Fruit fly (Drosophila melanogaster) whole organism, pupa: ENCODE data around the gene Manf.
A peak's percentile ranks its signal among the peaks of the same experiment; 100 is the strongest.

Source experiments
- CG10348 ChIP-seq: fragments of 200-800 bp; sonication (Bioruptor generic); IDR thresholded peaks from 2 replicates; pipeline ENCODE4 v1.3.6; 2022; ENCODE audit warnings: missing biosample characterization, missing genetic modification characterization
- CG12605 ChIP-seq: fragments of 200-800 bp; sonication (Bioruptor generic); IDR thresholded peaks from 2 replicates; pipeline ENCODE4 v1.3.6; 2022; ENCODE audit warnings: missing biosample characterization, missing genetic modification characterization
- CG13204 ChIP-seq: fragments of 200-800 bp; sonication (Bioruptor generic); optimal IDR thresholded peaks from 2 replicates; lab custom pipeline; 2018; ENCODE audit warnings: missing biosample characterization, mild to moderate bottlenecking, missing genetic modification characterization, moderate library complexity
- CG14655 ChIP-seq: fragments of 200-800 bp; sonication (Bioruptor generic); optimal IDR thresholded peaks from 3 replicates; lab custom pipeline; 2017; ENCODE audit warnings: mild to moderate bottlenecking, missing biosample characterization, missing genetic modification reagents, missing genetic modification characterization
- CG15710 ChIP-seq: fragments of 200-800 bp; sonication (Bioruptor generic); optimal IDR thresholded peaks from 2 replicates; lab custom pipeline; 2018; ENCODE audit warnings: missing biosample characterization, mild to moderate bottlenecking, missing genetic modification characterization, moderate library complexity
- CG17806 ChIP-seq: fragments of 200-800 bp; sonication (Bioruptor generic); optimal IDR thresholded peaks from 2 replicates; lab custom pipeline; 2018; ENCODE audit warnings: missing biosample characterization, mild to moderate bottlenecking, missing genetic modification characterization, moderate library complexity
- CG32121 ChIP-seq: fragments of 200-800 bp; sonication (Bioruptor generic); IDR thresholded peaks from 2 replicates; pipeline ENCODE4 v1.3.6; 2022; ENCODE audit warnings: missing biosample characterization, missing genetic modification characterization
- CG34367 ChIP-seq: fragments of 200-800 bp; sonication (Bioruptor generic); optimal IDR thresholded peaks from 2 replicates; lab custom pipeline; 2018; ENCODE audit warnings: missing biosample characterization, mild to moderate bottlenecking, missing genetic modification characterization
- CG4496 ChIP-seq: fragments of 200-800 bp; sonication (Bioruptor generic); IDR thresholded peaks from 3 replicates; pipeline ENCODE4 v1.3.6; 2022; ENCODE audit warnings: missing biosample characterization, missing genetic modification characterization
- CG8159 ChIP-seq: fragments of 200-800 bp; sonication (Bioruptor generic); optimal IDR thresholded peaks from 3 replicates; lab custom pipeline; 2018; ENCODE audit warnings: missing biosample characterization, mild to moderate bottlenecking, missing genetic modification characterization, moderate library complexity
- CG8301 ChIP-seq: fragments of 200-800 bp; sonication (Bioruptor generic); optimal IDR thresholded peaks from 2 replicates; lab custom pipeline; 2018; ENCODE audit warnings: missing biosample characterization, mild to moderate bottlenecking, missing genetic modification characterization
- CG9948 ChIP-seq: fragments of 200-800 bp; sonication (Bioruptor generic); optimal IDR thresholded peaks from 2 replicates; lab custom pipeline; 2018; ENCODE audit warnings: missing biosample characterization, mild to moderate bottlenecking, missing genetic modification characterization, moderate library complexity
- D1 ChIP-seq: fragments of 200-800 bp; sonication (Bioruptor generic); optimal IDR thresholded peaks from 2 replicates; lab custom pipeline; 2018; ENCODE audit warnings: missing biosample characterization, mild to moderate bottlenecking, missing genetic modification characterization, moderate library complexity
- EcR ChIP-seq: fragments of 200-800 bp; sonication (Bioruptor generic); optimal IDR thresholded peaks from 3 replicates; lab custom pipeline; 2019; ENCODE audit warnings: missing biosample characterization, missing genetic modification characterization, mild to moderate bottlenecking, moderate library complexity, missing genetic modification reagents
- Ets98B ChIP-seq: fragments of 200-800 bp; sonication (Bioruptor generic); IDR thresholded peaks from 2 replicates; pipeline ENCODE4 v1.3.6; 2022; ENCODE audit warnings: missing biosample characterization, missing genetic modification characterization
- Pif1A ChIP-seq: fragments of 200-800 bp; sonication (Bioruptor generic); optimal IDR thresholded peaks from 3 replicates; lab custom pipeline; 2016; ENCODE audit warnings: missing biosample characterization, missing genetic modification characterization
- Pif1B ChIP-seq: fragments of 200-800 bp; sonication (Bioruptor generic); optimal IDR thresholded peaks from 3 replicates; lab custom pipeline; 2016; ENCODE audit warnings: missing biosample characterization, missing genetic modification characterization
- Snoo ChIP-seq: fragments of 200-800 bp; sonication (Bioruptor generic); optimal IDR thresholded peaks from 3 replicates; lab custom pipeline; 2017; ENCODE audit warnings: missing biosample characterization, mild to moderate bottlenecking, missing genetic modification characterization, inconsistent platforms
- fd96Ca ChIP-seq: fragments of 200-800 bp; sonication (Bioruptor generic); IDR thresholded peaks from 3 replicates; pipeline ENCODE4 v1.3.6; 2022; ENCODE audit warnings: missing biosample characterization, missing genetic modification characterization
- gl ChIP-seq: fragments of 200-800 bp; sonication (Bioruptor generic); optimal IDR thresholded peaks from 2 replicates; lab custom pipeline; 2018; ENCODE audit warnings: missing biosample characterization, mild to moderate bottlenecking, missing genetic modification characterization
- rn ChIP-seq: fragments of 200-800 bp; sonication (Bioruptor generic); IDR thresholded peaks from 2 replicates; pipeline ENCODE4 v1.3.6; 2022; ENCODE audit warnings: missing biosample characterization, missing genetic modification characterization

The Manf gene

dm6 chr3R:16356215-16356862 is 7.1 kb downstream of the Manf start:
- TF ChIP-seq CG12605 (GFP tag; lab: Robert Waterston, UW) (no peak), CG10348 (GFP tag; lab: Robert Waterston, UW) (no peak), CG8159 (tag; lab: Kevin White, UChicago) (no peak), Snoo (tag; lab: Kevin White, UChicago) (no peak), CG17806 (tag; lab: Kevin White, UChicago) (no peak), CG8301 (tag; lab: Kevin White, UChicago) (no peak), rn (GFP tag; lab: Robert Waterston, UW) (no peak), Pif1B (GFP tag; lab: Kevin White, UChicago) (no peak), CG15710 (tag; lab: Kevin White, UChicago) (no peak), CG14655 (GFP tag; lab: Kevin White, UChicago) (no peak), CG4496 (no peak; the same call in 2 of the 3 replicates), CG13204 (GFP tag; lab: Kevin White, UChicago) (no peak), gl (tag; lab: Kevin White, UChicago) (no peak), CG9948 (tag; lab: Kevin White, UChicago) (no peak), EcR (no peak), fd96Ca (no peak), CG34367 (tag; lab: Kevin White, UChicago) (no peak), CG32121 (no peak), D1 (tag; lab: Kevin White, UChicago) (no peak)
- TF ChIP-seq, all 21 proteins: peak for 0

- TF ChIP-seq CG4496 (no peak; the same call in 2 of the 3 replicates), Pif1A (GFP tag; lab: Kevin White, UChicago) (no peak), CG8301 (tag; lab: Kevin White, UChicago) (no peak), CG15710 (tag; lab: Kevin White, UChicago) (no peak), CG12605 (GFP tag; lab: Robert Waterston, UW) (no peak), Ets98B (GFP tag; lab: Robert Waterston, UW) (peak; percentile 33; the same call in 1 of the 2 replicates), CG32121 (peak; percentile 24; the same call in 1 of the 2 replicates), fd96Ca (0 out of 3 replicates have a peak, but pooled peaks have one; percentile 22)
These were observed 7.6 kb downstream of the Manf start, which contains the start of gene CG10311 for dm6 chr3R:16356863-16357215. Gene CG10311 (minus strand): TSS chr3R:16357015.

DNA sequence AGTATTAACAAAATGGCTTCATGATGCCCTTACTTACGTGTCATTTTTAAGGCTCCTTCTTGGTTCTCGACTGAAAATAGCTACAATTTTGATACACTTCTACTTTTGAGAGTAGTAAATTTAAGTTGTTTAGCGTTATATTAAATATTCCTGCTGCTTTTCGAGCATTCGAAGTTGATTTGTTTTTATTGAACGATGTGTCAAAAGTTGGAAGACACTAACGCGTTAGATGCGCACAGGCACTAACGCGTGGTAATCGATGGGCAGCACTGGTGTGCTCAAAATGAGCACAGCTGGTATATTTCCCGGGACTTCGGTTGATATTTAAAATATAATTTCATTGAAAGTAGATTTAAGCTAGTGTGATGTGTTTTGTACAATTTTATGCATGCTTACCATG is 9.9 kb downstream of the Manf start, which contains the start of gene CG17931:
Gene CG17931 (minus strand): TSS at position 369 of the 400 bp plus-strand sequence.
- TF ChIP-seq Ets98B (GFP tag; lab: Robert Waterston, UW) (no peak), D1 (tag; lab: Kevin White, UChicago) (peak; percentile 14), fd96Ca (no peak), Snoo (tag; lab: Kevin White, UChicago) (no peak)

dm6 chr3R:16360008-16360407 is 10.8 kb downstream of the Manf start, which contains the start of gene CG42446:
Gene CG42446 (minus strand): TSS chr3R:16360108.
- TF ChIP-seq CG17806 (tag; lab: Kevin White, UChicago) (no peak), CG15710 (tag; lab: Kevin White, UChicago) (no peak), CG9948 (tag; lab: Kevin White, UChicago) (no peak), Pif1B (GFP tag; lab: Kevin White, UChicago) (no peak), CG8159 (tag; lab: Kevin White, UChicago) (no peak), D1 (tag; lab: Kevin White, UChicago) (no peak), rn (GFP tag; lab: Robert Waterston, UW) (no peak), CG14655 (GFP tag; lab: Kevin White, UChicago) (no peak), EcR (no peak)

DNA sequence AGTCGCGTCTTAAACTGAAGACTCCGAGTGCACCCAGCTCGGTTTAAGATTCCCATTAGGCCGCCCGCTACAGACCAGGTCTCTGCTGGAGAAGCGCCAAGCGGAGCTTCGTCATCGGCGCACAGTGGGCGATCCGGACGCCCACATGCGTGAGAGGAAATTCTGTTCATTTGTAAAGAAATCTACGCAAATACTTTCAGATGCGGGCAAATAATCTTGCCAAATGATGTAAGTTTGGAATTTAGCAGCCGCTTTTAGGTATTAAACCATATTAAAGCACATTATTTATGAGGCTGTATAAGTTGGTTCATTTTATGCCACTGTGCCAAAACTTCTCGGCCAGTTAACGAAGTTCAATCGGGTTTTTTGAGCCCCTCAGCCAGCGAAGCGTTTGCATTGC is 19.1 kb downstream of the Manf start, which contains the start of gene js:
Gene js (minus strand): TSS at position 19 of the 400 bp plus-strand sequence.
- TF ChIP-seq D1 (tag; lab: Kevin White, UChicago), result no peak
- TF ChIP-seq CG4496, result peak; percentile 70; the same call in 2 of the 3 replicates
- no peak for TF ChIP-seq CG15710 (tag; lab: Kevin White, UChicago)
- TF ChIP-seq CG17806 (tag; lab: Kevin White, UChicago), result no peak
- no peak for TF ChIP-seq CG14655 (GFP tag; lab: Kevin White, UChicago)
- peak; percentile 49 for TF ChIP-seq Pif1B (GFP tag; lab: Kevin White, UChicago)
- TF ChIP-seq CG10348 (GFP tag; lab: Robert Waterston, UW), result peak; percentile 53
- peak; percentile 63 for TF ChIP-seq CG32121
- peak; percentile 76 for TF ChIP-seq Pif1A (GFP tag; lab: Kevin White, UChicago)
- TF ChIP-seq CG34367 (tag; lab: Kevin White, UChicago), result no peak
- TF ChIP-seq CG8301 (tag; lab: Kevin White, UChicago), result peak; percentile 81
- no peak for TF ChIP-seq EcR
- TF ChIP-seq CG12605 (GFP tag; lab: Robert Waterston, UW), result 0 out of 2 replicates have a peak, but pooled peaks have one; percentile 10
- TF ChIP-seq CG8159 (tag; lab: Kevin White, UChicago), result no peak
- no peak; the same call in 1 of the 3 replicates for TF ChIP-seq fd96Ca
- no peak for TF ChIP-seq CG13204 (GFP tag; lab: Kevin White, UChicago)
- no peak for TF ChIP-seq Snoo (tag; lab: Kevin White, UChicago)

DNA sequence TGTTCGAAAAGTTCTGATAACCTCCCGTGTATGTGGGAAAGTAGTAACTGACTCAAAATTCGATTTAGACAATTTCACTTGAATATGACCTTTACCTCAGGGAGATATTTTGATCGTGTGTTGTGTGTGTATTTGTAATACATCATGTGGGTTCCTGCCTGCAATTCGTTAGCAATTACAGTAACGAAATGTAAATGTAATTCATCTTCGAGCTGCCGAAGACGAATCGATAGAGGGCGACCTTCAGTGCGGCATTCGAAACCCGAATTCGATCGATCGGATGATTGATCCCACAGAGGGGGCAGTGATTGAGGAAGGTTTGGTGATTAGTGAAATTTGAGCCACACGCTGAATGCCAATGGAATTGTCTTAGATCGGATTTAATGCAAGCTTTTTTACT is 21.2 kb downstream of the Manf start, which contains the start of gene CG10317:
Gene CG10317 (minus strand): TSS at position 101 of the 400 bp plus-strand sequence.
- TF ChIP-seq CG13204 (GFP tag; lab: Kevin White, UChicago) (no peak), Pif1A (GFP tag; lab: Kevin White, UChicago) (no peak), CG4496 (no peak), CG12605 (GFP tag; lab: Robert Waterston, UW) (no peak), rn (GFP tag; lab: Robert Waterston, UW) (no peak), CG9948 (tag; lab: Kevin White, UChicago) (no peak), CG34367 (tag; lab: Kevin White, UChicago) (no peak), Snoo (tag; lab: Kevin White, UChicago) (no peak), CG8301 (tag; lab: Kevin White, UChicago) (no peak), CG8159 (tag; lab: Kevin White, UChicago) (no peak), D1 (tag; lab: Kevin White, UChicago) (no peak), EcR (no peak), CG10348 (GFP tag; lab: Robert Waterston, UW) (no peak)
- TF ChIP-seq, all 21 proteins: peak for 0
